Fruit fly (Drosophila melanogaster): ENCODE measurements around the gene Dys.

DNA sequence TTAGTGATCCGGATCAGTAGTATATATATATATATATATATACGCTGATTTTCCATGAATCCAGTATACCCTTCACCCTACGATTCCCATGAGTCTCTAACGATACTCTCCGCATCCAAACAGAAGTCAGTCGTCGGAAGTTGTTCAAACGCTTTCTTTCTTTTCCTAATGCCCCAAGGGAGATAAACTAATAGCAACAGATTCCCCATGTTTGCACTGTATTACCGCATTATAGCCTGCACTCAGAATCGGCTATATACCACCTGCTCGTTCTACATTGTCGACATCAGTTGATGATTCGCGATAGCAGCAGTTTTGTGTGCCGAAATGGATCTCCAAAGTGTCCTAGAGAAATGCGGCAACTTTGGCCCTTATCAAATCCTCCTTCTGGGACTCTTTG, 146.1 kb downstream of the Dys start, which contains the start of gene CG17751:
- TF ChIP-seq Hr38 (GFP tag; optimal IDR thresholded peaks at IDR 0.05) (no peak), CG6808 (GFP tag; optimal IDR thresholded peaks at IDR 0.05) (no peak), CG32006 (GFP tag; optimal IDR thresholded peaks at IDR 0.05) (no peak), Blimp-1 (GFP tag; optimal IDR thresholded peaks at IDR 0.05) (no peak)
